Fruit fly (Drosophila melanogaster) whole organism, embryonic: ENCODE data around the gene CG12811.

ENCODE experiments used
- Asciz ChIP-seq: fragments of 200-800 bp; sonication (Bioruptor generic); optimal IDR thresholded peaks from 2 replicates; lab custom pipeline; 2017; ENCODE audit warnings: missing biosample characterization, mild to moderate bottlenecking, missing genetic modification characterization, missing genetic modification reagents
- Bgb ChIP-seq: fragments of 200-800 bp; sonication (Bioruptor generic); IDR thresholded peaks from 2 replicates; pipeline ENCODE4 v1.3.6; 2022; ENCODE audit warnings: missing biosample characterization, missing genetic modification characterization; ENCODE audit not compliant: partially characterized antibody
- CG10147 ChIP-seq: fragments of 200-800 bp; sonication (Bioruptor generic); optimal IDR thresholded peaks from 2 replicates; lab custom pipeline; 2019; ENCODE audit warnings: missing biosample characterization, mild to moderate bottlenecking, missing genetic modification characterization, moderate library complexity
- CG10267 ChIP-seq: fragments of 200-800 bp; sonication (Bioruptor generic); optimal IDR thresholded peaks from 2 replicates; lab custom pipeline; 2018; ENCODE audit warnings: missing biosample characterization, mild to moderate bottlenecking, missing genetic modification characterization, moderate library complexity
- CG11456 ChIP-seq: fragments of 200-800 bp; sonication (Bioruptor generic); IDR thresholded peaks from 3 replicates; pipeline ENCODE4 v1.3.6; 2022; ENCODE audit warnings: missing biosample characterization, missing genetic modification characterization
- CG11504 ChIP-seq: fragments of 200-800 bp; sonication (Bioruptor generic); optimal IDR thresholded peaks from 3 replicates; lab custom pipeline; 2019; ENCODE audit warnings: missing biosample characterization, mild to moderate bottlenecking, missing genetic modification characterization, moderate library complexity
- CG13287 ChIP-seq: fragments of 200-800 bp; sonication (Bioruptor generic); IDR thresholded peaks from 2 replicates; pipeline ENCODE4 v1.3.6; 2022; ENCODE audit warnings: missing biosample characterization, missing genetic modification characterization; ENCODE audit not compliant: partially characterized antibody
- CG13296 ChIP-seq: fragments of 200-800 bp; sonication (Bioruptor generic); optimal IDR thresholded peaks from 3 replicates; lab custom pipeline; 2018; ENCODE audit warnings: missing biosample characterization, mild to moderate bottlenecking, missing genetic modification characterization
- CG15269 ChIP-seq: fragments of 200-800 bp; sonication (Bioruptor generic); optimal IDR thresholded peaks from 2 replicates; lab custom pipeline; 2018; ENCODE audit warnings: missing biosample characterization, mild to moderate bottlenecking, missing genetic modification characterization, moderate library complexity
- CG15696 ChIP-seq: fragments of 200-800 bp; sonication (Bioruptor generic); optimal IDR thresholded peaks from 2 replicates; lab custom pipeline; 2019; ENCODE audit warnings: missing biosample characterization, mild to moderate bottlenecking, missing genetic modification characterization, moderate library complexity
- CG1602 ChIP-seq: fragments of 200-800 bp; sonication (Bioruptor generic); optimal IDR thresholded peaks from 3 replicates; lab custom pipeline; 2016; ENCODE audit warnings: missing biosample characterization, missing genetic modification characterization
- CG1603 ChIP-seq: fragments of 200-800 bp; sonication (Bioruptor generic); optimal IDR thresholded peaks from 2 replicates; lab custom pipeline; 2019; ENCODE audit warnings: missing biosample characterization, mild to moderate bottlenecking, missing genetic modification characterization, moderate library complexity
- CG18262 ChIP-seq: fragments of 200-800 bp; optimal IDR thresholded peaks from 3 replicates; lab custom pipeline; 2019; ENCODE audit warnings: missing biosample characterization, mild to moderate bottlenecking, missing genetic modification characterization, moderate library complexity
- CG2712 ChIP-seq: fragments of 200-800 bp; optimal IDR thresholded peaks from 3 replicates; lab custom pipeline; 2019; ENCODE audit warnings: missing biosample characterization, mild to moderate bottlenecking, missing genetic modification characterization, moderate library complexity
- CG30403 ChIP-seq: fragments of 200-800 bp; sonication (Bioruptor generic); optimal IDR thresholded peaks from 3 replicates; lab custom pipeline; 2016; ENCODE audit warnings: missing biosample characterization, missing genetic modification characterization
- CG32767 ChIP-seq: fragments of 200-800 bp; sonication (Bioruptor generic); IDR thresholded peaks from 2 replicates; pipeline ENCODE4 v1.3.6; 2022; ENCODE audit warnings: missing biosample characterization, missing genetic modification characterization
- CG4617 ChIP-seq: fragments of 200-800 bp; sonication (Bioruptor generic); optimal IDR thresholded peaks from 3 replicates; lab custom pipeline; 2016; ENCODE audit warnings: missing biosample characterization, missing genetic modification characterization, borderline replicate concordance
- CG6791 ChIP-seq: fragments of 200-800 bp; sonication (Bioruptor generic); IDR thresholded peaks from 3 replicates; pipeline ENCODE4 v1.3.6; 2022; ENCODE audit warnings: missing biosample characterization, missing genetic modification characterization; ENCODE audit not compliant: partially characterized antibody
- CG7271 ChIP-seq: fragments of 200-800 bp; sonication (Bioruptor generic); optimal IDR thresholded peaks from 2 replicates; lab custom pipeline; 2018; ENCODE audit warnings: missing biosample characterization, mild to moderate bottlenecking, missing genetic modification characterization, moderate library complexity
- CG8281 ChIP-seq: fragments of 200-800 bp; sonication (Bioruptor generic); optimal IDR thresholded peaks from 2 replicates; lab custom pipeline; 2018; ENCODE audit warnings: missing biosample characterization, mild to moderate bottlenecking, missing genetic modification characterization, moderate library complexity
- Dbx ChIP-seq: fragments of 200-800 bp; sonication (Bioruptor generic); IDR thresholded peaks from 3 replicates; pipeline ENCODE4 v1.3.6; 2022; ENCODE audit warnings: missing biosample characterization, missing genetic modification characterization
- Dll ChIP-seq: fragments of 200-800 bp; sonication (Bioruptor generic); IDR thresholded peaks from 4 replicates; pipeline ENCODE4 v1.3.6; 2022; ENCODE audit warnings: missing biosample characterization, missing genetic modification characterization; ENCODE audit not compliant: partially characterized antibody
- Doc3 ChIP-seq: fragments of 200-800 bp; sonication (Bioruptor generic); IDR thresholded peaks from 3 replicates; pipeline ENCODE4 v1.3.6; 2022; ENCODE audit warnings: missing biosample characterization, missing genetic modification characterization; ENCODE audit not compliant: partially characterized antibody
- Dp ChIP-seq: fragments of 200-800 bp; sonication (Bioruptor generic); optimal IDR thresholded peaks from 2 replicates; lab custom pipeline; 2018; ENCODE audit warnings: missing biosample characterization, mild to moderate bottlenecking, missing genetic modification characterization, moderate library complexity
- Dref ChIP-seq: fragments of 200-800 bp; sonication (Bioruptor generic); IDR thresholded peaks from 2 replicates; pipeline ENCODE4 v1.3.6; 2022; ENCODE audit warnings: missing biosample characterization, missing genetic modification characterization
- HmgD ChIP-seq: fragments of 200-800 bp; sonication (Bioruptor generic); optimal IDR thresholded peaks from 3 replicates; lab custom pipeline; 2016; ENCODE audit warnings: missing biosample characterization, missing genetic modification characterization
- Lhr ChIP-seq: fragments of 200-800 bp; sonication (Bioruptor generic); optimal IDR thresholded peaks from 3 replicates; lab custom pipeline; 2017; ENCODE audit warnings: mild to moderate bottlenecking, missing biosample characterization, missing genetic modification reagents, missing genetic modification characterization
- Mad ChIP-seq: fragments of 200-800 bp; sonication (Bioruptor generic); optimal IDR thresholded peaks from 2 replicates; lab custom pipeline; 2016; ENCODE audit warnings: missing biosample characterization, missing genetic modification characterization
- Med ChIP-seq: fragments of 200-800 bp; sonication (Bioruptor generic); peaks from one replicate; lab custom pipeline; 2016; ENCODE audit warnings: missing biosample characterization, missing genetic modification characterization, mild to moderate bottlenecking, inconsistent platforms, moderate library complexity
- Opbp ChIP-seq: fragments of 200-800 bp; sonication (Bioruptor generic); IDR thresholded peaks from 3 replicates; pipeline ENCODE4 v1.3.6; 2022; ENCODE audit warnings: missing biosample characterization, missing genetic modification characterization; ENCODE audit not compliant: partially characterized antibody
- Sry-β ChIP-seq: fragments of 200-800 bp; sonication (Bioruptor generic); optimal IDR thresholded peaks from 2 replicates; lab custom pipeline; 2018; ENCODE audit warnings: missing biosample characterization, mild to moderate bottlenecking, missing genetic modification characterization, moderate library complexity
- Sry-δ ChIP-seq: fragments of 200-800 bp; sonication (Bioruptor generic); optimal IDR thresholded peaks from 2 replicates; lab custom pipeline; 2016; ENCODE audit warnings: missing biosample characterization, missing genetic modification characterization
- Trl ChIP-seq, 3 experiments: fragments of >200 bp in 2 of 3; fragments of 200-800 bp in 1 of 3; sonication (Bioruptor generic) in 1 of 3; optimal IDR thresholded peaks; 2 replicates in 1 of 3; 3 replicates in 2 of 3; lab custom pipeline; 2016 to 2017; ENCODE audit warnings: missing biosample characterization in 1 of 3, missing genetic modification characterization in 1 of 3
- YL-1 ChIP-seq: fragments of 200-800 bp; sonication (Bioruptor generic); optimal IDR thresholded peaks from 3 replicates; lab custom pipeline; 2017; ENCODE audit warnings: missing biosample characterization, mild to moderate bottlenecking, missing genetic modification characterization
- br ChIP-seq: fragments of >200 bp; optimal IDR thresholded peaks from 2 replicates; lab custom pipeline; 2017
- knrl ChIP-seq: fragments of 200-800 bp; sonication (Bioruptor generic); IDR thresholded peaks from 3 replicates; pipeline ENCODE4 v1.3.6; 2022; ENCODE audit warnings: missing biosample characterization, missing genetic modification characterization; ENCODE audit not compliant: partially characterized antibody
- lab ChIP-seq: fragments of 200-800 bp; sonication (Bioruptor generic); optimal IDR thresholded peaks from 3 replicates; lab custom pipeline; 2017; ENCODE audit warnings: missing biosample characterization, missing genetic modification characterization, mild to moderate bottlenecking, moderate library complexity, missing genetic modification reagents
- lola ChIP-seq, 3 experiments: fragments of >200 bp in 2 of 3; fragments of 200-800 bp in 1 of 3; sonication (Bioruptor generic) in 1 of 3; optimal IDR thresholded peaks; 2 replicates each; lab custom pipeline; 2017 to 2019; ENCODE audit warnings: missing biosample characterization in 3 of 3, missing genetic modification characterization in 3 of 3, mild to moderate bottlenecking in 1 of 3, moderate library complexity in 1 of 3
- mld ChIP-seq: fragments of 200-800 bp; sonication (Bioruptor generic); IDR thresholded peaks from 3 replicates; pipeline ENCODE4 v1.3.6; 2022; ENCODE audit warnings: missing biosample characterization, missing genetic modification characterization; ENCODE audit not compliant: partially characterized antibody
- nerfin-2 ChIP-seq: fragments of 200-800 bp; sonication (Bioruptor generic); IDR thresholded peaks from 2 replicates; pipeline ENCODE4 v1.3.6; 2022; ENCODE audit warnings: missing biosample characterization, missing genetic modification characterization; ENCODE audit not compliant: partially characterized antibody
- pzg ChIP-seq: fragments of 200-800 bp; sonication (Bioruptor generic); optimal IDR thresholded peaks from 3 replicates; lab custom pipeline; 2018; ENCODE audit warnings: missing biosample characterization, mild to moderate bottlenecking, missing genetic modification characterization, moderate library complexity
- sens ChIP-seq: fragments of 200-800 bp; sonication (Bioruptor generic); peaks from one replicate; lab custom pipeline; 2016; ENCODE audit warnings: missing biosample characterization, missing genetic modification characterization
- tup ChIP-seq: fragments of 200-800 bp; sonication (Bioruptor generic); optimal IDR thresholded peaks from 2 replicates; lab custom pipeline; 2016; ENCODE audit warnings: missing biosample characterization, mild to moderate bottlenecking, missing genetic modification characterization, moderate library complexity
- unc-4 ChIP-seq: fragments of 200-800 bp; sonication (Bioruptor generic); IDR thresholded peaks from 2 replicates; pipeline ENCODE4 v1.3.6; 2022; ENCODE audit warnings: missing biosample characterization, missing genetic modification characterization; ENCODE audit not compliant: partially characterized antibody

CG12811 gene

dm6 chr3R:10052695-10053382 lies 4.2 kb upstream of the CG12811 start, which contains the start of the genes Fancl and Npc2e (continued):
- TF ChIP-seq tup (GFP tag; lab: Kevin White, UChicago) = no peak
- 0 out of 3 replicates have a peak, but pooled peaks have one; percentile 16 for TF ChIP-seq Dbx (GFP tag; lab: Robert Waterston, UW)
- no peak for TF ChIP-seq Asciz
- peak; percentile 2 for TF ChIP-seq Med (GFP tag; lab: Kevin White, UChicago)
- TF ChIP-seq Dref = peak; percentile 69
- peak; percentile 6 for TF ChIP-seq Lhr
- TF ChIP-seq Sry-δ (GFP tag; lab: Kevin White, UChicago) = peak; percentile 79
- no peak for TF ChIP-seq CG8281 (tag; lab: Kevin White, UChicago)
- TF ChIP-seq CG11456 (GFP tag; lab: Robert Waterston, UW) = no peak
- TF ChIP-seq br (lab: Kevin White, UChicago) = no peak
- TF ChIP-seq CG1603 (tag; lab: Kevin White, UChicago) = no peak
- no peak for TF ChIP-seq CG11504 (tag; lab: Kevin White, UChicago)
- TF ChIP-seq HmgD (GFP tag; lab: Kevin White, UChicago) = peak; percentile 1
- no peak; the same call in 1 of the 2 replicates for TF ChIP-seq unc-4 (GFP tag; lab: Robert Waterston, UW)
- TF ChIP-seq CG30403 = no peak
- TF ChIP-seq lab = no peak
- 0 out of 3 replicates have a peak, but pooled peaks have one; percentile 42 for TF ChIP-seq Doc3 (GFP tag; lab: Robert Waterston, UW)
- TF ChIP-seq nerfin-2 (GFP tag; lab: Robert Waterston, UW) = peak; percentile 46; the same call in 1 of the 2 replicates
- TF ChIP-seq sens (GFP tag; lab: Kevin White, UChicago) = peak; percentile 16
- no peak for TF ChIP-seq CG7271 (tag; lab: Kevin White, UChicago)
- TF ChIP-seq Dp (GFP tag; lab: Kevin White, UChicago) = peak; percentile 84
- no peak for TF ChIP-seq CG32767

dm6 chr3R:10048842-10049527 lies 388 bp upstream of the CG12811 start, which contains the start of gene ohgt:
ohgt (plus strand) TSS chr3R:10049199.
- TF ChIP-seq CG1602 (GFP tag; lab: Kevin White, UChicago) (no peak), CG13287 (GFP tag; lab: Robert Waterston, UW) (peak; percentile 12), CG10267 (tag; lab: Kevin White, UChicago) (peak; percentile 74), mld (GFP tag; lab: Robert Waterston, UW) (no peak), CG4617 (GFP tag; lab: Kevin White, UChicago) (peak; percentile 63), Trl (optimal IDR thresholded peaks at IDR 0.05; lab: Kevin White, UChicago) (no peak), Trl (GFP tag; optimal IDR thresholded peaks at IDR 0.05; lab: Kevin White, UChicago) (peak; percentile 4), CG15696 (peak; percentile 25), CG15269 (tag; lab: Kevin White, UChicago) (peak; percentile 23), Mad (GFP tag; lab: Kevin White, UChicago) (peak; percentile 32), CG13296 (peak; percentile 36), lola (GFP tag; optimal IDR thresholded peaks at IDR 0.05; lab: Kevin White, UChicago) (peak in 1 of 3 experiments; percentile 3), Dref (peak; percentile 70), CG2712 (peak; percentile 39), knrl (GFP tag; lab: Robert Waterston, UW) (no peak), YL-1 (peak; percentile 36), Dll (0 out of 4 replicates have a peak, but pooled peaks have one; percentile 50), CG6791 (GFP tag; lab: Robert Waterston, UW) (0 out of 3 replicates have a peak, but pooled peaks have one; percentile 21), Bgb (GFP tag; lab: Robert Waterston, UW) (peak; percentile 33; the same call in 1 of the 2 replicates), CG10147 (GFP tag; lab: Kevin White, UChicago) (no peak), pzg (GFP tag; lab: Kevin White, UChicago) (peak; percentile 40), CG18262 (tag; lab: Kevin White, UChicago) (peak; percentile 44), CG30403 (peak; percentile 33), Sry-β (GFP tag; lab: Kevin White, UChicago) (peak; percentile 86), Opbp (GFP tag; lab: Robert Waterston, UW) (peak; percentile 29; the same call in 1 of the 3 replicates)
